Worm (Caenorhabditis elegans) whole organism, late embryonic: ENCODE data around the gene aff-1.

Experiments used
- C08G9.2 ChIP-seq: sonication (generic microtip); optimal IDR thresholded peaks from 2 replicates; lab custom pipeline; 2016; ENCODE audit warnings: mild to moderate bottlenecking, missing genetic modification characterization, moderate library complexity, missing compliant biosample characterization
- T23F11.4 ChIP-seq: fragments of 200-800 bp; sonication (Bioruptor generic); optimal IDR thresholded peaks from 2 replicates; lab custom pipeline; 2018; ENCODE audit warnings: mild to moderate bottlenecking, missing genetic modification characterization, missing compliant biosample characterization
- Y22D7AL.16 ChIP-seq: sonication (generic microtip); optimal IDR thresholded peaks from 2 replicates; lab custom pipeline; 2016; ENCODE audit warnings: missing genetic modification characterization, missing compliant biosample characterization
- ceh-19 ChIP-seq: fragments of 200-800 bp; sonication (Bioruptor generic); optimal IDR thresholded peaks from 2 replicates; lab custom pipeline; 2018; ENCODE audit warnings: mild to moderate bottlenecking, missing genetic modification characterization, missing compliant biosample characterization
- ceh-34 ChIP-seq: sonication (generic microtip); optimal IDR thresholded peaks from 2 replicates; lab custom pipeline; 2016; ENCODE audit warnings: mild to moderate bottlenecking, missing genetic modification characterization, missing compliant biosample characterization
- ceh-48 ChIP-seq: sonication (generic microtip); optimal IDR thresholded peaks from 2 replicates; lab custom pipeline; 2016; ENCODE audit warnings: missing genetic modification characterization, inconsistent platforms, missing compliant biosample characterization
- elt-2 ChIP-seq: sonication (generic microtip); optimal IDR thresholded peaks from 2 replicates; lab custom pipeline; 2016; ENCODE audit warnings: missing genetic modification reagents, missing genetic modification characterization, missing compliant biosample characterization
- ets-4 ChIP-seq: sonication (generic microtip); optimal IDR thresholded peaks from 2 replicates; lab custom pipeline; 2016; ENCODE audit warnings: missing genetic modification characterization, missing compliant biosample characterization
- eyg-1 ChIP-seq: sonication (generic microtip); optimal IDR thresholded peaks from 2 replicates; lab custom pipeline; 2016; ENCODE audit warnings: missing genotype, missing genetic modification characterization, missing compliant biosample characterization
- hlh-13 ChIP-seq: fragments of 200-800 bp; sonication (Bioruptor generic); optimal IDR thresholded peaks from 2 replicates; lab custom pipeline; 2018; ENCODE audit warnings: mild to moderate bottlenecking, missing genetic modification characterization, missing compliant biosample characterization
- hlh-6 ChIP-seq: sonication (generic microtip); optimal IDR thresholded peaks from 2 replicates; lab custom pipeline; 2016; ENCODE audit warnings: missing genotype, missing genetic modification characterization, missing compliant biosample characterization
- mec-3 ChIP-seq: sonication (generic microtip); optimal IDR thresholded peaks from 2 replicates; lab custom pipeline; 2016; ENCODE audit warnings: borderline replicate concordance, missing genetic modification characterization, missing compliant biosample characterization
- nfya-1 ChIP-seq: sonication (generic microtip); optimal IDR thresholded peaks from 2 replicates; lab custom pipeline; 2017; ENCODE audit warnings: missing genetic modification characterization, mild to moderate bottlenecking, missing compliant biosample characterization, antibody characterized with exemption, moderate library complexity
- npax-4 ChIP-seq: sonication (generic microtip); optimal IDR thresholded peaks from 2 replicates; lab custom pipeline; 2016; ENCODE audit warnings: missing genetic modification characterization, missing compliant biosample characterization
- pat-9 ChIP-seq: fragments of 200-800 bp; sonication (Bioruptor generic); optimal IDR thresholded peaks from 2 replicates; lab custom pipeline; 2018; ENCODE audit warnings: mild to moderate bottlenecking, missing genetic modification characterization, moderate library complexity, missing compliant biosample characterization
- pax-1 ChIP-seq: fragments of 150-350 bp; optimal IDR thresholded peaks from 2 replicates; lab custom pipeline; 2014; ENCODE audit warnings: missing biosample characterization, missing genetic modification characterization
- sdc-2 ChIP-seq: sonication (generic microtip); optimal IDR thresholded peaks from 2 replicates; lab custom pipeline; 2016; ENCODE audit warnings: missing genotype, missing genetic modification characterization, missing compliant biosample characterization
- unc-3 ChIP-seq, 2 experiments: fragments of 200-800 bp in 1 of 2; sonication (Bioruptor generic) in 1 of 2; sonication (generic microtip) in 1 of 2; conservative IDR thresholded peaks in 1 of 2; optimal IDR thresholded peaks in 1 of 2; 2 replicates each; pipeline versions ENCODE4 v1.3.6 to Lab custom; 2016 to 2022; ENCODE audit warnings: missing compliant biosample characterization in 2 of 2, missing genetic modification characterization in 2 of 2, missing genetic modification reagents in 1 of 2
- unc-42 ChIP-seq: sonication (generic microtip); optimal IDR thresholded peaks from 2 replicates; lab custom pipeline; 2016; ENCODE audit warnings: missing genotype, missing genetic modification characterization, missing compliant biosample characterization
- unc-86 ChIP-seq: sonication (generic microtip); optimal IDR thresholded peaks from 2 replicates; lab custom pipeline; 2016; ENCODE audit warnings: missing genetic modification characterization, missing compliant biosample characterization

The aff-1 gene

ce11 chrII:6816324-6816723 is 47.2 kb downstream of the aff-1 start:
- TF ChIP-seq hlh-13 (GFP tag; lab: Kevin White, UChicago) (no peak), npax-4 (tag; lab: Kevin White, UChicago) (no peak), eyg-1 (tag; lab: Kevin White, UChicago) (no peak), T23F11.4 (GFP tag; lab: Kevin White, UChicago) (no peak), ceh-19 (no peak)

DNA sequence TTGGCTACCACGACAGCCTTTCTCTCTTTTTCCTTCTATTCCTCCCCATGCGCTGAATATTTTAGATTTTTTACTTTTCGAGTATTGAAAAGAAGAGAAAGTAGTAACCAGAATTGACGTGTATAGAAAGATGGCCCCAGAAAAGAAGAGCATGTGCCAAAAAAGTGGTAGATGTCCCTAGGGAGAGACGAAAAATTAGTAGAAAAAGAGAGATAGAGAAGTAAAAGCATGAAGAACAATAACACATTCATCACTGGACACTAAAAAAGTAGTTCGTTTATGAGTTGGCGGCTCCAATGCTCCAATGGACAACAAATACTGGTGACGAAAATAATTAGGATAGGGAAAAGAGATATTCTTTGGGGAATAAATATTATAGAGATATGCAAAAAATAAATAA is 51.0 kb downstream of the aff-1 start:
- TF ChIP-seq ceh-34 (peak; percentile 31), mec-3 (tag; lab: Kevin White, UChicago) (no peak), C08G9.2 (tag; lab: Kevin White, UChicago) (no peak), ceh-48 (no peak), unc-3 (GFP tag; conservative IDR thresholded peaks at IDR 0.05; lab: Robert Waterston, UW) (no peak), unc-3 (tag; optimal IDR thresholded peaks at IDR 0.05; lab: Kevin White, UChicago) (peak; percentile 63), unc-42 (tag; lab: Kevin White, UChicago) (peak; percentile 26), unc-86 (no peak)

DNA sequence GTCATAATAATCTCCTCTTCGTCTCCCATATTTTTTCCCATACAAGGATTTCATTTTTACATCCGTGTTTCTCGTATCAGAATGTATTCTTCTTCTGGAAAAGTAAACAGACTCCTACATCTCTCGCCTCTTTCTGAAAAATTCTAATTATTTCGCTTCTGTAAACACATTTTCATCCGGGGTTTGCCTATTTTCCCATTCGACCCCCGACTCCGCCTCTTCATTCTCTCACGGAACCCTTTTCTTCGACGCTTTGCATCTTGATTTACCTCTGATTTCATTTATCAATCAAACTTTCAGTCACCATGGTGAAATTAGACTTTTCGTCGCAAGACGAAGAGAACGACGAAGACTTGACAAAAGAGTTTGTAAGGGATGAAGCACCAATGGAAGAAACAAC is 52.9 kb downstream of the aff-1 start, which contains the start of gene snt-1:
Gene snt-1, plus strand, starts transcription at position 301 of the 400 bp plus-strand sequence.
- TF ChIP-seq elt-2 (tag; lab: Kevin White, UChicago) = no peak
- no peak for TF ChIP-seq pat-9 (tag; lab: Kevin White, UChicago)
- no peak for TF ChIP-seq sdc-2 (tag; lab: Kevin White, UChicago)
- TF ChIP-seq hlh-6 (tag; lab: Kevin White, UChicago) = no peak
- TF ChIP-seq Y22D7AL.16 (tag; lab: Kevin White, UChicago) = no peak
- TF ChIP-seq nfya-1 (tag; lab: Kevin White, UChicago) = no peak
- TF ChIP-seq pax-1 = no peak
- no peak for TF ChIP-seq ceh-19
- TF ChIP-seq ets-4 = no peak
